Worm (Caenorhabditis elegans): ENCODE results near the gene clec-204.
A peak's percentile ranks its signal among the peaks of the same experiment; 100 is the strongest.

The clec-204 gene

DNA sequence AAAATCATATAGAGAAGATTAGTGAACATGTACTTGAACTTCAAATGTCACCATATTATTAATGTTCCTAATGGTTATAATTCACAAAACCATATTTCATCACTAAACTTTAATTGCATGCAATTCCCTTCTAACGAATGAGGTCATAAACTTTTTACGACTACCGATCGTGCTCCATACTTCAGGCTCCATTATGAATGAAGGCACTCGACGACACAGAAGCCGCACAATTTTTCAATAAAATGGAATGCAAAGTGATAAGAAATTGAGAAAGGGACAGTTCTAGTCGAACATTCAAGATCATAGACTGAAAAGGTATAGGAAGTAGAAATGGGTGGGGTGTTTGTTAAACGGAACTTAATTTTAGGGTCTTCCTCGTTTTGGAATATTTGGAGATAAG lies 857 bp upstream of the clec-204 start:
- TF ChIP-seq madf-2 (tag; optimal IDR thresholded peaks at IDR 0.05) (no peak), mec-3 (tag; optimal IDR thresholded peaks at IDR 0.05; ENCODE audit: borderline replicate concordance) (no peak), lin-11 (tag; optimal IDR thresholded peaks at IDR 0.05) (no peak), pax-1 (tag; optimal IDR thresholded peaks at IDR 0.05) (no peak), ahr-1 (tag; optimal IDR thresholded peaks at IDR 0.05) (no peak), sox-2 (GFP tag; IDR thresholded peaks at IDR 0.05) (no peak), ceh-31 (tag; optimal IDR thresholded peaks at IDR 0.05) (no peak), ceh-34 (tag; optimal IDR thresholded peaks at IDR 0.05) (no peak), lim-6 (tag; optimal IDR thresholded peaks at IDR 0.05) (no peak), hlh-30 (tag; optimal IDR thresholded peaks at IDR 0.05; ENCODE audit: insufficient read depth) (no peak), dmd-4 (tag; optimal IDR thresholded peaks at IDR 0.05; ENCODE audit: borderline replicate concordance) (no peak), ets-4 (tag; optimal IDR thresholded peaks at IDR 0.05) (no peak), C08G9.2 (tag; optimal IDR thresholded peaks at IDR 0.05) (no peak), unc-55 (GFP tag; optimal IDR thresholded peaks at IDR 0.05) (no peak), ceh-14 (tag; optimal IDR thresholded peaks at IDR 0.05) (no peak), dve-1 (tag; optimal IDR thresholded peaks at IDR 0.05) (no peak)

DNA sequence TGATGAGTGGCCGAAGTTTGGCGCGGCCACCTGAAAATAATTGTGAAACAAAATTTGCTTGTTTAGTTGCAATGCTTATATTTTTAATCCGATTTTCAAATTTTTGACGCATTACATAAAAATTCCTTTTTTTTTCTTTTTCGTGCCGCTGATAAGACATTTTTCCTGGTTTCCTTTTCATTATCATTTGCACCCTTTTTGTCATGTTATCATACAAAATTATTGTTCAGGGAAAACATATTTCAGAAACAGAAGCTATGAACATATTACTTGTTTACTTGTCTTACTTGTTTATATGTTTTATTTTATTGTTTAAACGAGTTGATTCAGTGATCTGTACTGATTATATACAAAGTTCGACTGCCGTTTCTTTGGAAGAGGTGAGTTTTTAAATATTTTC lies 3.7 kb downstream of the clec-204 start, which contains the start of gene clec-205:
Gene clec-205 (plus strand): TSS at position 212 of the 400 bp plus-strand sequence.
- no peak for TF ChIP-seq ceh-14 (tag; optimal IDR thresholded peaks at IDR 0.05)
- peak; percentile 10 for TF ChIP-seq elt-2 (tag; optimal IDR thresholded peaks at IDR 0.05)

DNA sequence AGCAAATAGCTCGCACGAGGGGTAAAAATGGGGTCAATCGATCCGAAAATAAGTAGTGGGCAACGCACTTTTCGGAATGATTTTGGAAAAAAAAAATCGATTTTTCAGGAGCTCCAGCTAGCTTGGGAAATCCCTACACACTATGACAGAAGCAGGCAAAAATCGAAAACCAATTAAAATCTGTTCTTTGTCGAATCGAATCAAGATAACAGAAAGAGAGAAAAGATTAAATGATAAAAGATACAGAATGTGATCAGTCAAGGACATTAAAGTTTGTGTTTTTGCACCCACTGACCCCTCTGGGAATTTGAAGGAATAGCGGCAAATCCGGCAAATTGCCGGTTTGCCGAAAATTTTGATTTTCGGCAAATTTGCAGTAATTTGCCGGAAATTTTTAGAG lies 10.5 kb downstream of the clec-204 start:
- TF ChIP-seq gmeb-2 (tag; optimal IDR thresholded peaks at IDR 0.05): no peak
- TF ChIP-seq pag-3 (tag; optimal IDR thresholded peaks at IDR 0.05; ENCODE audit: borderline replicate concordance): no peak
- TF ChIP-seq dmd-4 (tag; optimal IDR thresholded peaks at IDR 0.05; ENCODE audit: borderline replicate concordance): no peak
- no peak for TF ChIP-seq ceh-14 (tag; optimal IDR thresholded peaks at IDR 0.05)
- TF ChIP-seq mec-3 (tag; optimal IDR thresholded peaks at IDR 0.05; ENCODE audit: borderline replicate concordance): no peak
- no peak for TF ChIP-seq ceh-9 (tag; optimal IDR thresholded peaks at IDR 0.05)
- TF ChIP-seq ama-1 (optimal IDR thresholded peaks at IDR 0.05): no peak
- TF ChIP-seq ceh-24 (tag; optimal IDR thresholded peaks at IDR 0.05): no peak
- TF ChIP-seq fax-1 (tag; optimal IDR thresholded peaks at IDR 0.05): no peak
- TF ChIP-seq ceh-22 (tag; optimal IDR thresholded peaks at IDR 0.05): no peak
- no peak for TF ChIP-seq ahr-1 (tag; optimal IDR thresholded peaks at IDR 0.05)
- no peak for TF ChIP-seq ceh-30 (tag; optimal IDR thresholded peaks at IDR 0.05)
- no peak for TF ChIP-seq npax-4 (tag; optimal IDR thresholded peaks at IDR 0.05)
- no peak for TF ChIP-seq ceh-34 (tag; optimal IDR thresholded peaks at IDR 0.05)
- TF ChIP-seq pax-1 (tag; optimal IDR thresholded peaks at IDR 0.05): no peak
- TF ChIP-seq Y22D7AL.16 (tag; optimal IDR thresholded peaks at IDR 0.05): no peak
- no peak for TF ChIP-seq ceh-45 (GFP tag; IDR thresholded peaks at IDR 0.05)
- no peak for TF ChIP-seq C38D4.7 (GFP tag; optimal IDR thresholded peaks at IDR 0.05)
- no peak for TF ChIP-seq pat-9 (tag; optimal IDR thresholded peaks at IDR 0.05)
- TF ChIP-seq ref-2 (tag; optimal IDR thresholded peaks at IDR 0.05): no peak

DNA sequence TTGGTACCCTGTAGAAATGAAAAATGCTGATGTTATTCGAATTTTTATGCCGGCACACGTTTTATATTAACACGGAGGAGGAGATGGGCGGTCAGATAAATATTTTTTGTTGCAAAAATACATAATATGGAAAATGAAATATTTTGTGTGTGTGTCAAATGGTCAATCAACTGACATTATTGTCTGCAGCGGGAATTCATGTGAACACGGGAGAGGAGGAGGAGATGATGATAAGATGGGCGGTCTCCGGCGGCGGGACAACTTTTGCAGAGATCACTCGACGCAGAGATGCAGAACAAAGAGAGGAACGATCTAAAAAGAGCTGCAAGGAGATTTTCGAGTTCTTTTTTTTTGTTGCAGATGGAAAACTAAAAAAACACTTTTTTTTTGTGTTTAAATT lies 14.8 kb downstream of the clec-204 start, which contains the start of gene dhs-13:
Gene dhs-13 (minus strand): TSS at position 8 of the 400 bp plus-strand sequence.
- TF ChIP-seq Y22D7AL.16 (tag; optimal IDR thresholded peaks at IDR 0.05) (no peak), unc-55 (GFP tag; optimal IDR thresholded peaks at IDR 0.05) (peak; percentile 21)

DNA sequence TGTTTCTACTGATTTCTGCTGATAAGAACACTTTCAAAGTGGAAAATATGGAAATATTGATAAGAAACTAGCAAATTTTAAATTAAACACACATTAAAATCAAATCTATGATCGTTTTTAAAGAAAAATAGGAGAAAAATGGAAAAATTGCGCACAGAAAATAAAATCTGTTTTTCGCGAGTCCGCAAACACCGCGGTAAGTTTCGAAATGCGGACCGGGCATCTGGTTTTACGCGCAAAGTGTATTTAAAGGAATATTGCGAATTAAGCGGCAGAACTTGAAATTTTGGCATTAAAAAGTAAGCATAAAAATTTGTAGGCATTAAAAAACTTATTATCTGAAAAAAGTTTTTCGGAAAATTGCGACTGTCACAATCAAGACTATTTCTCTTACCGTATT lies 16.2 kb downstream of the clec-204 start:
- no peak for TF ChIP-seq F13H6.1 (tag; optimal IDR thresholded peaks at IDR 0.05)
- no peak for TF ChIP-seq ztf-16 (tag; optimal IDR thresholded peaks at IDR 0.05)
- TF ChIP-seq ceh-6 (GFP tag; optimal IDR thresholded peaks at IDR 0.05): no peak
- TF ChIP-seq dmd-4 (tag; optimal IDR thresholded peaks at IDR 0.05; ENCODE audit: borderline replicate concordance): no peak
- no peak for TF ChIP-seq pqm-1 (tag; optimal IDR thresholded peaks at IDR 0.05)
- no peak for TF ChIP-seq mec-3 (tag; optimal IDR thresholded peaks at IDR 0.05; ENCODE audit: borderline replicate concordance)
- TF ChIP-seq ahr-1 (tag; optimal IDR thresholded peaks at IDR 0.05): no peak
- TF ChIP-seq rnt-1 (tag; optimal IDR thresholded peaks at IDR 0.05): no peak
- TF ChIP-seq ceh-22 (tag; optimal IDR thresholded peaks at IDR 0.05): no peak
- TF ChIP-seq fkh-10 (GFP tag; optimal IDR thresholded peaks at IDR 0.05): no peak
- TF ChIP-seq pha-4 (tag; optimal IDR thresholded peaks at IDR 0.05): no peak
- TF ChIP-seq sdc-2 (tag; optimal IDR thresholded peaks at IDR 0.05): no peak

All from whole organism, late embryonic.